Worm (Caenorhabditis elegans): ENCODE data around the gene tag-266.

- no peak for TF ChIP-seq unc-39 (tag; optimal IDR thresholded peaks at IDR 0.05)
- TF ChIP-seq sea-2 (GFP tag; optimal IDR thresholded peaks at IDR 0.05) = no peak
- TF ChIP-seq elt-2 (tag; optimal IDR thresholded peaks at IDR 0.05) = no peak
- no peak for TF ChIP-seq egl-27 (tag; optimal IDR thresholded peaks at IDR 0.05)
- no peak for TF ChIP-seq nhr-76 (tag; optimal IDR thresholded peaks at IDR 0.05)
Observed at ce11 chrIII:598168-598567, 41.9 kb downstream of the tag-266 start.
